Worm (Caenorhabditis elegans): ENCODE measurements around the gene srh-92.
A peak's percentile ranks its signal among the peaks of the same experiment; 100 is the strongest.
"Not testable (repeated sequence)": the region's sequence is repeated elsewhere in the genome, so short reads cannot be mapped to it uniquely, and the experiment has no call there.

The srh-92 gene

DNA sequence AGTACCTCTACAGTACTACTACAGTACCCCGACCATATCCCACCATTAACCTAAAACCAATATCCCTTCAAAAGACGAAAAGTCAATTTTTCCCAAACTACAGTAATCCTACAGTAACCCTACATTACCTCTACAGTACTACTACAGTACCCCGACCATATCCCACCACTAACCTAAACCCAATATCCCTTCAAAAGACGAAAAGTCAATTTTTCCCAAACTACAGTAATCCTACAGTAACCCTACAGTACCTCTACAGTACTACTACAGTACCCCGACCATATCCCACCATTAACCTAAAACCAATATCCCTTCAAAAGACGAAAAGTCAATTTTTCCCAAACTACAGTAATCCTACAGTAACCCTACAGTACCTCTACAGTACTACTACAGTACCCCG is 16.5 kb downstream of the srh-92 start, which contains the start of gene nhr-141:
TSS of gene nhr-141 (plus strand) at position 331 of the 400 bp plus-strand sequence.
- not testable (repeated sequence) for TF ChIP-seq ztf-4 (tag; optimal IDR thresholded peaks at IDR 0.05); lin-39 (tag; optimal IDR thresholded peaks at IDR 0.05); unc-62 (GFP tag; optimal IDR thresholded peaks at IDR 0.05)

DNA sequence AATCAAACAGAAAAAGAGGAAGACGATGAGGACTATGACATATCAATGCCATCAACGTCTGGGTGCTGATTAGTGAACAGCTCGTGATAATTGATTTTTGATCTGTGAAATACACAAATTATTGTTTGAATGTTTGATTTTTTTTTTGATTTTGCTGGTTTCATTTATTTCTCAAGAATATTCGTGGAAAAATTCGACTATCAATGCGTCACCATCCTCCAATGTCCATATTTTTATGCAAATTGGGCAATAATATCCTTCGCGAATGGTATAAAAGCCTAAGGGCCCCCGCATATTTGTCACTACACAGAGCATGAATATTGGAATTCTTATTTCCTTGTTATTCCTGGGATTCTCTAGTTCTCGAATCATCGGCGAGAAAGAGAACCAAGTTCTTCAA is 21.0 kb downstream of the srh-92 start, which contains the start of gene try-13:
TSS of gene try-13 (plus strand) at position 301 of the 400 bp plus-strand sequence.
- TF ChIP-seq F13H6.1 (tag; optimal IDR thresholded peaks at IDR 0.05) (no peak), snpc-4 (tag; optimal IDR thresholded peaks at IDR 0.05) (no peak), ZK546.5 (tag; optimal IDR thresholded peaks at IDR 0.05) (no peak), alr-1 (tag; optimal IDR thresholded peaks at IDR 0.05) (no peak), lsy-2 (tag; optimal IDR thresholded peaks at IDR 0.05) (no peak), nhr-6 (tag; optimal IDR thresholded peaks at IDR 0.05) (no peak), fos-1 (tag; optimal IDR thresholded peaks at IDR 0.05) (no peak), sma-3 (GFP tag; optimal IDR thresholded peaks at IDR 0.05) (no peak)

DNA sequence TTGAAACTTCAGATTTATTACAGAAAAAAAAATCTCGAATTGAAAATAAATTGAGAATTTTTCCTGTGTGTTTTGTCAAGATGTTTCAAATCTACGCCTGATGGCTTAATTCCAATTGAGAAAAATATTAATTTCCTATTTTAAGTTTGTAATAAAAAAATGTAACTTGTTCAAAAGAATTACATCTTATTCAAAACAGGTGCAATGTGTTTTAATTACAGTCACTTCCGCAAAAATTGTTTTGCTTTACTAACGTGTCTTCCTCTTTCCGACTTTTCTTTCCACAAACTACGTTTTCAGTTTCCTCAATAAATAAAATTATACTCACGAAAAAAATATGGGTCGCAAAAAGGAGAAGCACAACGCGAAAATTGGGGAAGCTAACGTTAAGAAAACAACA is 22.8 kb downstream of the srh-92 start, which contains the start of gene F25E5.16:
TSS of gene F25E5.16 (plus strand) at position 301 of the 400 bp plus-strand sequence.
- no peak for TF ChIP-seq sem-4 (tag; optimal IDR thresholded peaks at IDR 0.05)
- no peak for TF ChIP-seq ceh-16 (tag; optimal IDR thresholded peaks at IDR 0.05)
- no peak for TF ChIP-seq sma-3 (GFP tag; optimal IDR thresholded peaks at IDR 0.05)
- TF ChIP-seq Y55F3AM.14 (GFP tag; optimal IDR thresholded peaks at IDR 0.05) = no peak
- TF ChIP-seq snpc-4 (tag; optimal IDR thresholded peaks at IDR 0.05) = no peak
- no peak for TF ChIP-seq mbf-1 (tag; optimal IDR thresholded peaks at IDR 0.05)
- TF ChIP-seq nhr-11 (tag; optimal IDR thresholded peaks at IDR 0.05) = no peak
- no peak for TF ChIP-seq lin-11 (tag; optimal IDR thresholded peaks at IDR 0.05)
- TF ChIP-seq unc-39 (tag; optimal IDR thresholded peaks at IDR 0.05) = no peak
- TF ChIP-seq fos-1 (tag; optimal IDR thresholded peaks at IDR 0.05) = no peak
- TF ChIP-seq lsy-2 (tag; optimal IDR thresholded peaks at IDR 0.05) = no peak

DNA sequence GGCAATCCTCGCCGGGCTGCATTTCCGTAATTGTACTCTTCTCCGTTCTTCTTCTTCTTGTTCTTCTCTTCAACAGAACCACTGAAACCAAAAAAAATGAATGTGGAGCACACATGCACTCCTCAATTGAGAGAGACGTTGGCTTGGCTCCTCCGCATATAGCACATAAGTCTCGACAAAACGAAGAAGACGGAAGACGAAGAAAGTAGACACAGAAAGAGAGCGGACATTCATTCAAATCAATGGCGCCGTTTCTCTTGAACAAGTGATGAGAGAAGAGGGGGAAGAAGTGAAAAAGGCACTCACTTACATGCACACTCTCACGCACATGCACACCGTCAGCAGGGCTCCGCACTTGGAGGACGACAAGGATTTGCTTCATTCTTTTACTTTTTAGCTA is 23.3 kb downstream of the srh-92 start, which contains the start of gene F25E5.9:
TSS of gene F25E5.9 (minus strand) at position 382 of the 400 bp plus-strand sequence.
- TF ChIP-seq Y55F3AM.14 (GFP tag; optimal IDR thresholded peaks at IDR 0.05) = peak; percentile 52
- peak; percentile 18 for TF ChIP-seq nhr-129 (tag; optimal IDR thresholded peaks at IDR 0.05)
- TF ChIP-seq mdl-1 (tag; optimal IDR thresholded peaks at IDR 0.05) = peak in 1 of 2 experiments; percentile 43
- TF ChIP-seq R02D3.7 (tag; optimal IDR thresholded peaks at IDR 0.05) = no peak
- TF ChIP-seq ztf-11 (tag; optimal IDR thresholded peaks at IDR 0.05) = no peak
- peak; percentile 51 for TF ChIP-seq ama-1 (optimal IDR thresholded peaks at IDR 0.05)
- peak in 1 of 2 experiments; percentile 34 for TF ChIP-seq lsy-2 (tag; optimal IDR thresholded peaks at IDR 0.05)
- no peak for TF ChIP-seq snpc-4 (tag; optimal IDR thresholded peaks at IDR 0.05)
- no peak for TF ChIP-seq nhr-23 (tag; optimal IDR thresholded peaks at IDR 0.05)
- TF ChIP-seq sem-4 (tag; optimal IDR thresholded peaks at IDR 0.05) = peak; percentile 62
- TF ChIP-seq unc-55 (GFP tag; optimal IDR thresholded peaks at IDR 0.05) = peak; percentile 70
- TF ChIP-seq C34F6.9 (tag; optimal IDR thresholded peaks at IDR 0.05) = peak; percentile 65
- no peak for TF ChIP-seq nhr-21 (tag; optimal IDR thresholded peaks at IDR 0.05)
- TF ChIP-seq F13H6.1 (tag; optimal IDR thresholded peaks at IDR 0.05) = peak; percentile 1

DNA sequence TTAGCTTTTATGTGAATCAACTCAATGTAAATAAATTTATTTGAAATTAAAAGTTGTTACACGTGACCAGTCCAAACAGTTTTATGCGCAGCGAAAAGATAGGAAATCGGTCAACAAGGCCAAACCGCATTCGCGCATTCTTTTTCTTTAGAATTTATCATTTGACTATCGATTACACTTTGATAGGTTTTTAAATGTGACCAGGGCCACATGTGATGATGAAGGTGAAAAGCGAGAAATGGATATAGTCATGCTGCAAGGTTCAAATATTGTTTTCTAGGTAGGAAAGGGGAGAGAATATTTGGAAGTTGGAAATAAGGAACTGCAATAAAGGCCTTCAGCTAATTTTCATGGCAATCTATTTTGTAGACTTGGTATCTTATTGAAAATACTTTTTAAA is 23.9 kb downstream of the srh-92 start:
- TF ChIP-seq ztf-4 (tag; optimal IDR thresholded peaks at IDR 0.05) (peak; percentile 5), alr-1 (tag; optimal IDR thresholded peaks at IDR 0.05) (no peak), sma-3 (GFP tag; optimal IDR thresholded peaks at IDR 0.05) (peak; percentile 72), lsy-2 (tag; optimal IDR thresholded peaks at IDR 0.05) (peak in 1 of 2 experiments; percentile 5), nhr-25 (tag; optimal IDR thresholded peaks at IDR 0.05) (peak; percentile 81), gmeb-1 (tag; optimal IDR thresholded peaks at IDR 0.05) (peak; percentile 26), ZK546.5 (tag; optimal IDR thresholded peaks at IDR 0.05) (no peak), F13H6.1 (tag; optimal IDR thresholded peaks at IDR 0.05) (no peak), nhr-23 (tag; optimal IDR thresholded peaks at IDR 0.05) (no peak), blmp-1 (tag; optimal IDR thresholded peaks at IDR 0.05; ENCODE audit: insufficient read depth) (peak; percentile 59), unc-39 (tag; optimal IDR thresholded peaks at IDR 0.05) (no peak), crh-2 (tag; optimal IDR thresholded peaks at IDR 0.05) (peak; percentile 30), fos-1 (tag; optimal IDR thresholded peaks at IDR 0.05) (peak; percentile 31), skn-1 (tag; optimal IDR thresholded peaks at IDR 0.05) (no peak), ama-1 (optimal IDR thresholded peaks at IDR 0.05) (peak; percentile 98), sma-9 (GFP tag; optimal IDR thresholded peaks at IDR 0.05) (peak; percentile 52), sma-9 (tag; optimal IDR thresholded peaks at IDR 0.05) (no peak), nhr-21 (tag; optimal IDR thresholded peaks at IDR 0.05) (peak; percentile 94), mdl-1 (tag; optimal IDR thresholded peaks at IDR 0.05) (no peak), C34F6.9 (tag; optimal IDR thresholded peaks at IDR 0.05) (peak; percentile 45), nhr-129 (tag; optimal IDR thresholded peaks at IDR 0.05) (peak; percentile 59)

All from whole organism, L2 larva.